Worm (Caenorhabditis elegans) whole organism, L4/young adult: ENCODE results near the gene skn-1.

ENCODE experiments used
- W03F9.2 ChIP-seq: fragments of 150-350 bp; optimal IDR thresholded peaks from 2 replicates; lab custom pipeline; 2014; ENCODE audit warnings: missing biosample characterization, missing genetic modification characterization
- dao-5 ChIP-seq: sonication (generic microtip); optimal IDR thresholded peaks from 2 replicates; lab custom pipeline; 2016; ENCODE audit warnings: missing genotype, missing genetic modification characterization, moderate library complexity, missing compliant biosample characterization

ce11 chrIV:5685014-5685413 is 24.8 kb upstream of the skn-1 start, which contains the start of gene C55C3.3:
- TF ChIP-seq W03F9.2 (tag; lab: Kevin White, UChicago) (no peak), dao-5 (tag; lab: Kevin White, UChicago) (no peak)
